In genomic region chrV:12343419-12343969, ce11 we compare ENCODE assay signal across 2 worm cellular contexts.
TF ChIP-seq lines count a peak whose summit lies in the region.

tomm-20 (minus strand) TSS chrV:12343469.

TF ChIP-seq in whole organism, L1 larva, 84 proteins besides CTCF, POLR2A, EP300 and RAD21 (continued from another document):
- TF ChIP-seq irx-1 (tag; optimal IDR thresholded peaks at IDR 0.05; lab: Kevin White, UChicago) (peak; percentile 89), egl-27 (tag; optimal IDR thresholded peaks at IDR 0.05; lab: Kevin White, UChicago) (no peak), C16A3.4 (tag; optimal IDR thresholded peaks at IDR 0.05; lab: Kevin White, UChicago) (peak; percentile 96), ceh-88 (GFP tag; IDR thresholded peaks at IDR 0.05; lab: Robert Waterston, UW) (peak; percentile 59; the same call in 1 of the 2 replicates), swsn-7 (tag; optimal IDR thresholded peaks at IDR 0.05; lab: Kevin White, UChicago) (peak; percentile 95), tlp-1 (tag; optimal IDR thresholded peaks at IDR 0.05; lab: Kevin White, UChicago) (no peak), unc-98 (GFP tag; IDR thresholded peaks at IDR 0.05; lab: Robert Waterston, UW) (peak; percentile 55; the same call in 1 of the 2 replicates), aha-1 (tag; optimal IDR thresholded peaks at IDR 0.05; lab: Kevin White, UChicago) (peak; percentile 69), lir-3 (tag; optimal IDR thresholded peaks at IDR 0.05; lab: Kevin White, UChicago; ENCODE audit: poor library complexity) (peak; percentile 79), sptf-1 (tag; optimal IDR thresholded peaks at IDR 0.05; lab: Kevin White, UChicago) (no peak), alr-1 (tag; optimal IDR thresholded peaks at IDR 0.05; lab: Kevin White, UChicago; ENCODE audit: borderline replicate concordance) (no peak), ztf-11 (tag; optimal IDR thresholded peaks at IDR 0.05; lab: Kevin White, UChicago) (peak in 1 of 2 experiments; percentile 79), sox-4 (tag; optimal IDR thresholded peaks at IDR 0.05; lab: Kevin White, UChicago) (peak; percentile 83), vab-15 (tag; optimal IDR thresholded peaks at IDR 0.05; lab: Kevin White, UChicago) (peak; percentile 58), ceh-63 (GFP tag; optimal IDR thresholded peaks at IDR 0.05; lab: Kevin White, UChicago) (no peak), xbp-1 (tag; optimal IDR thresholded peaks at IDR 0.05; lab: Kevin White, UChicago) (peak; percentile 93), zag-1 (tag; optimal IDR thresholded peaks at IDR 0.05; lab: Kevin White, UChicago) (peak; percentile 68), F16B12.6 (tag; optimal IDR thresholded peaks at IDR 0.05; lab: Kevin White, UChicago) (peak; percentile 52), lin-35 (GFP tag; optimal IDR thresholded peaks at IDR 0.05; lab: Kevin White, UChicago) (peak; percentile 99), hlh-4 (tag; optimal IDR thresholded peaks at IDR 0.05; lab: Kevin White, UChicago) (no peak), snu-23 (GFP tag; optimal IDR thresholded peaks at IDR 0.05; lab: Kevin White, UChicago) (peak; percentile 96), nhr-237 (tag; optimal IDR thresholded peaks at IDR 0.05; lab: Kevin White, UChicago) (peak; percentile 74), nhr-84 (tag; optimal IDR thresholded peaks at IDR 0.05; lab: Kevin White, UChicago) (no peak), aly-2 (tag; optimal IDR thresholded peaks at IDR 0.05; lab: Kevin White, UChicago) (peak; percentile 88), pqm-1 (tag; optimal IDR thresholded peaks at IDR 0.05; lab: Kevin White, UChicago) (no peak)

TF ChIP-seq in whole organism, young adult, 124 proteins besides CTCF, POLR2A, EP300 and RAD21 (continued from another document):
- TF ChIP-seq mcd-1 (GFP tag; IDR thresholded peaks at IDR 0.05; lab: Robert Waterston, UW) (peak; percentile 90), hlh-12 (tag; optimal IDR thresholded peaks at IDR 0.05; lab: Kevin White, UChicago) (no peak), hrde-1 (tag; optimal IDR thresholded peaks at IDR 0.05; lab: Kevin White, UChicago; ENCODE audit: borderline replicate concordance) (peak; percentile 38), K11D2.4 (GFP tag; IDR thresholded peaks at IDR 0.05; lab: Robert Waterston, UW) (peak; percentile 90), nhr-27 (tag; optimal IDR thresholded peaks at IDR 0.05; lab: Kevin White, UChicago) (no peak), nhr-179 (tag; optimal IDR thresholded peaks at IDR 0.05; lab: Kevin White, UChicago) (no peak), lsl-1 (GFP tag; optimal IDR thresholded peaks at IDR 0.05; lab: Kevin White, UChicago) (peak; percentile 75), lin-54 (GFP tag; optimal IDR thresholded peaks at IDR 0.05; lab: Kevin White, UChicago) (peak; percentile 98), ceh-91 (GFP tag; IDR thresholded peaks at IDR 0.05; lab: Robert Waterston, UW) (peak; percentile 10; the same call in 1 of the 2 replicates), hlh-26 (GFP tag; conservative IDR thresholded peaks at IDR 0.05; lab: Robert Waterston, UW) (no peak), sdz-38 (tag; optimal IDR thresholded peaks at IDR 0.05; lab: Kevin White, UChicago) (no peak), hmg-1.2 (GFP tag; IDR thresholded peaks at IDR 0.05; lab: Robert Waterston, UW) (peak; percentile 74), pbrm-1 (GFP tag; IDR thresholded peaks at IDR 0.05; lab: Robert Waterston, UW) (peak; percentile 92), ztf-28 (GFP tag; IDR thresholded peaks at IDR 0.05; lab: Robert Waterston, UW) (no peak), F37B4.10 (GFP tag; IDR thresholded peaks at IDR 0.05; lab: Robert Waterston, UW) (no peak), nfya-2 (GFP tag; IDR thresholded peaks at IDR 0.05; lab: Robert Waterston, UW) (no peak), ceh-79 (tag; optimal IDR thresholded peaks at IDR 0.05; lab: Kevin White, UChicago) (no peak), ceh-40 (GFP tag; IDR thresholded peaks at IDR 0.05; lab: Robert Waterston, UW) (no peak), B0035.1 (tag; optimal IDR thresholded peaks at IDR 0.05; lab: Kevin White, UChicago) (peak; percentile 39), T26A5.8 (tag; optimal IDR thresholded peaks at IDR 0.05; lab: Kevin White, UChicago) (no peak)
